Worm (Caenorhabditis elegans): Measurements from ENCODE around the gene F07B10.7.

DNA sequence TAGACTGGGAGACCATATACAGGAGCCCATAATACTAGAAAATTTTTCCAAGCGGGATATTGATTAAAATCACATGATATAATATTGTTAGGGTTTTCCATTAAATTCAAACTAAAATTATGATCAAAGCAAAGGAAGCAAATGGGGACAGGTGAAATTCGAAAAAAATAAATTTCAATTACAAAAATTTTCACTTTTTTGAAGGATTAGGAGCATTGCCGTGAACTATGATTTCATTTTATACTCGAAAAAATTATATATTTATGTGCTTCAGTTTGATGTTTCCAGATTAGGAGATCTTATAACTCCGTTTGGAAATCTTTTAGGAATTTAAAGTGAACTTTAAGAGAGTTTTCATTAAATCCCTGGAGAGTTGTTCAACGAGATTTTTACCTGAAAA is at the start of gene F07B10.7:
- no peak for TF ChIP-seq hmg-4 (GFP tag; optimal IDR thresholded peaks at IDR 0.05)
- TF ChIP-seq aly-1 (tag; optimal IDR thresholded peaks at IDR 0.05), result no peak
- TF ChIP-seq ama-1 (optimal IDR thresholded peaks at IDR 0.05), result no peak
- no peak for TF ChIP-seq tbx-11 (GFP tag; IDR thresholded peaks at IDR 0.05)
- TF ChIP-seq ceh-36 (tag; optimal IDR thresholded peaks at IDR 0.05), result no peak
- no peak for TF ChIP-seq hmbx-1 (tag; optimal IDR thresholded peaks at IDR 0.05)
- no peak for TF ChIP-seq scrt-1 (GFP tag; IDR thresholded peaks at IDR 0.05)
- no peak for TF ChIP-seq tbx-37 (GFP tag; conservative IDR thresholded peaks at IDR 0.05)
- no peak for TF ChIP-seq tra-4 (tag; optimal IDR thresholded peaks at IDR 0.05)
